Fruit fly (Drosophila melanogaster) Kc167 (cell line): ENCODE measurements around the gene CG32641.

ENCODE experiments used
- Myc ChIP-seq: fragments of >200 bp; optimal IDR thresholded peaks from 2 replicates; lab custom pipeline; 2017; ENCODE audit warnings: missing external identifiers
- Sin3A ChIP-seq: fragments of >200 bp; optimal IDR thresholded peaks from 2 replicates; lab custom pipeline; 2018; ENCODE audit warnings: missing external identifiers
- h ChIP-seq: fragments of >200 bp; optimal IDR thresholded peaks from 3 replicates; lab custom pipeline; 2018; ENCODE audit warnings: missing external identifiers
- insv ChIP-seq: fragments of >200 bp; optimal IDR thresholded peaks from 3 replicates; lab custom pipeline; 2018; ENCODE audit warnings: missing external identifiers
- psq ChIP-seq: fragments of >200 bp; optimal IDR thresholded peaks from 2 replicates; lab custom pipeline; 2017; ENCODE audit warnings: missing external identifiers
- ttk ChIP-seq: sonication (Bioruptor generic); optimal IDR thresholded peaks from 2 replicates; lab custom pipeline; 2017; ENCODE audit warnings: missing external identifiers

The CG32641 gene

DNA sequence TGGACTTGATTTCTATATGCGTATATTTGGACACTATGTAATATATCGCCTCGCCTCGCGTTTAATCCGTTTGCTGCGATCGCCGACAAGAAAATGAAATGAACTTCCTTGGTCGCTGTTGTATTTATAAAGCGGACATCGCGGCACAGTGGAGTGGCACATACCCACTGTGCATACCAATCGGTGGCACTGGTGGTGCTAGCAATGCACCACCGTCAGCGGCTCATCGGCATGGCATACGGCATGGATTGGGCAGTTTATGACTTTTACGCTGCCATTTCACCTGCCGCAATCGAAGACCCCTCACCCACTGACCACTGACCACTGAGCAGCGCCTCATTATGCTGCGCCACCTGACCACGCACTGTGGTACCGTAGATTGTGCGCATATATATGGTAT, 7.5 kb downstream of the CG32641 start, which contains the start of gene CG12723:
Gene CG12723, minus strand, starts transcription at position 101 of the 400 bp plus-strand sequence.
- no peak for TF ChIP-seq Myc
- no peak for TF ChIP-seq psq (lab: Kevin White, UChicago)
- TF ChIP-seq h, result no peak
- TF ChIP-seq Sin3A (lab: Kevin White, UChicago), result no peak
- no peak for TF ChIP-seq ttk (lab: Kevin White, UChicago)
- no peak for TF ChIP-seq insv (lab: Kevin White, UChicago)

DNA sequence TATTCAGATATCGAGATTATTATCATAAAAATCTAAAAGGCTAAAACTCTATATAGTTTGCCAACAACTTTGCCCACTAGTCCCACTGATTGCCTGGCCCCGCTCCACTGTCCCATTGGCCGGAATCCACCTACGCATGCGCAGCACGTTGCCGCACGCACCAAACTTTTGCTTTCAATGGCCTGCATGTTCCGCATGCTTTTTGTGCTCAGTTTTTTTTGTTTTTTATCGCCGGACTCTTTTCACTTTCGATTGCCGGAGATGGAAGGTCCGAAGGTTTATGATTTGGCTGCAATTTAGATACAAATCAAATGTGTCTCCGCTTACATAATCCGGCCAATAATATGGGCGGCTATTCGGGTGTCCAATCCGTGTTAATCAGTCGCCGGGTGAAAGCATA, 8.0 kb downstream of the CG32641 start:
- TF ChIP-seq Sin3A (lab: Kevin White, UChicago), result no peak
- no peak for TF ChIP-seq h
- TF ChIP-seq ttk (lab: Kevin White, UChicago), result no peak
- TF ChIP-seq insv (lab: Kevin White, UChicago), result no peak
- no peak for TF ChIP-seq psq (lab: Kevin White, UChicago)
- no peak for TF ChIP-seq Myc

DNA sequence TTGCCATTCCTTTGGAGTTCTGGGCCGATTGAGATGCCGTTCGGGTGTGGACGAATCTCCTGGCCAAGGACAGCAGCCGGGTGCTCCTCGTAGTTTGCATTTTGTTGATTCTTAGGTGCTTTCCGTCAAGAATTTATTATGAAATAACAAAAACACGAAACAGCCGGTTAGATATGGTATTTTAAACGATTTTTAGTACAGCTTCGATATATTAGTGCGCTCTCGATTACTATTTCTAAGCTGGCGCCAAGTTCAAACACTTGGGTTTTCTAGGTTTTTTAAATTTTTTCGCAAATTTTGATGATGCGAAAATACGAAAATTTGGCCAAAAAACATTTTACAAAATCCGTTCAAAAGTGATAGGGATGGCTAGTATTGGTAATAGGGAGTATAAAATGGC, 10.0 kb downstream of the CG32641 start, which contains the start of gene Coq5:
Gene Coq5, minus strand, starts transcription at position 303 of the 400 bp plus-strand sequence.
- no peak for TF ChIP-seq ttk (lab: Kevin White, UChicago)

DNA sequence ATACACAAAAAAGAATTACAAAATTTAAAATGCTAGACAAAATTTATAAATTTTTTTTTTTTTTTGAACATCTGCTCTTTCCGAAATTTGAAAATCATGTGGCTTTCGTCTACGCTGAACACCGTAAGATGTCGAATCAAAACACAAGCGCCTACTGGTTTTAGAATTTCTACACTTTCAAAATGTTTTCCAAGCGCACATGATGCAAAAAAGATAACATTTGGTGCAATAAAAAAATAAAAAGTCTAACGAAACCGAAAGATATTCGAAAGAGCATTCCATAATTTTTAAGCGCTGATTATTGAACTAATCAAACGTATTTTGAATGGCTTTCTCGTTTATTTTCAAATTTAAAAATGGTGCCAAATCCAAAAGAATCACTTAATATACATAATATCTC, 17.9 kb downstream of the CG32641 start, which contains the start of gene CG44437:
Gene CG44437, minus strand, starts transcription at position 101 of the 400 bp plus-strand sequence.
- TF ChIP-seq ttk (lab: Kevin White, UChicago) (no peak), insv (lab: Kevin White, UChicago) (no peak), Sin3A (lab: Kevin White, UChicago) (no peak), h (no peak), Myc (no peak), psq (lab: Kevin White, UChicago) (no peak)

DNA sequence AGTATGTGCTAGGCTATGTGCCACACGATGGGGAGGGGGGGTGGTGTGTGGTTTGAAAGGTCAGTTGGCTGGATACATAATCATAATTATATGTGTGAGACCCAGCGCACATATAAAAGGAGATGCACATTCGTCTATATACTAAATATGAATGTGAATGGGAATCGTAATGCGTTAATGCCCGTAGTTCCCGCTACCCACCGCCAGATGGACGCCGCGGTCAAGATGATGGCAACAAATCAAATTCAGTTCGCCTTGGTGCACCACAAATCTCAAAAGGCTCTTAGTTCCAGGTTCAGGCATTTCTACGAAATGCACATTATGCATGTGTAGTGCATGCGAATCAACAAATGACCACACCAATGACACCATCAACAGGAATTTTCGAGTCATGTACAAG, 20.4 kb downstream of the CG32641 start:
- TF ChIP-seq h (no peak), ttk (lab: Kevin White, UChicago) (no peak), Sin3A (lab: Kevin White, UChicago) (no peak), Myc (no peak), insv (lab: Kevin White, UChicago) (no peak), psq (lab: Kevin White, UChicago) (no peak)

DNA sequence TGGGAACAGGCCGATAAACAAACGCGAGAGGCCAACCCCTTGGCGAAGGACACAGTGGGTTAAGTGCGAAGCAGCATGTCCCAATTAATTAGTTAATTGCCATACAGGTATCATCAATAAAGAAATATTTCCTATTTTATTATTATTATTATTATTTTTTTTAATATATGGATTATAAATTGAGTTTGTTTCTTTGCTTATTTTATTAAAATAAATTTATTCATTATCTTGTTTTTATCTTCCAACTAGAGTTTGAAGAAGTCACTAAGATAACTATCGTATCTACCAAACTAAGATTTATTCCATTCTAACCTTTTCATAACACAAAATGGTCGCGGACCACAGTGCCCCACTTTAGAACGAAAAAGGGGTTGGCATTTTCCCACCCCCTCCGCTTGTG, 23.8 kb downstream of the CG32641 start:
- TF ChIP-seq h (no peak), Myc (no peak), ttk (lab: Kevin White, UChicago) (no peak), insv (lab: Kevin White, UChicago) (no peak), psq (lab: Kevin White, UChicago) (no peak), Sin3A (lab: Kevin White, UChicago) (no peak)

DNA sequence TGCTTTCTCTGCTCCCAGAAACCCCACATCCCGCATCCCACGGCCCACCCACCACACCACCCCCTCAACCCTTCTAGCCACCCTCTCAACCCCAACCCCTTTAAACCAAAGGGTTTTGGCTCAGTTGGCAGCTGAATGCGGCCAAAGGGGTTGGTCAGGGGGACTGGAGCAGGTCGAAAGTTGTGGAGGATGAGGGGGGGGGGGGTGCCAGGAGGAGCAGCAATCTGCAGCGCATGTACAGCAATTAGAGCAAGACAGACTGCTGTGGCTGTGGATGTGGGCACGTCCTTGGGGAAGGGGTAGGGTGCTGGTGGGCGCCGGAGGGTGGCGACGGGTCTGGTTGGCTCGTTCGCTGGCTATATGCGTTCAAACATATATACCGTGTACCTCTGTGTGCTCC, 24.3 kb downstream of the CG32641 start:
- TF ChIP-seq h (no peak), psq (lab: Kevin White, UChicago) (no peak), ttk (lab: Kevin White, UChicago) (no peak), insv (lab: Kevin White, UChicago) (no peak), Sin3A (lab: Kevin White, UChicago) (no peak), Myc (no peak)

DNA sequence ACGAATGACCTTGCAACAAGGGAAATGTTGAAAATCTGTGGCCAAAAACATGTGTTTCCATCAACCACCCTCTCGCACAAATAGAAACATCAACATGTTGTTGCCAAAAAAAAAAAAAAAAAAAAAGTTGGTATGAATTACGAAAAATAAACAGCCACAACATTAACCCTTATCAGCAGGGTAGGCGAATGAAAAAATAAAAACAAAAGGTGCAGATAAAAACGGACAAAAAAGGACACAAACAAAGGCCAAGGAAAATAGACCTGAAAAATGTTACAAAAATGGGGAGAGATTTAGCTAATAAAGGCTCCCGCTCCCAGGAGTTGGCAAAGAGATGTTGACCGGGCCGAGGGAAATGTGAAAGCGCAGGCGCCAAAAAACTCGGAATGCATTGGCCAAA, 25.1 kb downstream of the CG32641 start:
- TF ChIP-seq insv (lab: Kevin White, UChicago) (no peak), Myc (no peak), ttk (lab: Kevin White, UChicago) (no peak), Sin3A (lab: Kevin White, UChicago) (no peak), psq (lab: Kevin White, UChicago) (no peak), h (no peak)

DNA sequence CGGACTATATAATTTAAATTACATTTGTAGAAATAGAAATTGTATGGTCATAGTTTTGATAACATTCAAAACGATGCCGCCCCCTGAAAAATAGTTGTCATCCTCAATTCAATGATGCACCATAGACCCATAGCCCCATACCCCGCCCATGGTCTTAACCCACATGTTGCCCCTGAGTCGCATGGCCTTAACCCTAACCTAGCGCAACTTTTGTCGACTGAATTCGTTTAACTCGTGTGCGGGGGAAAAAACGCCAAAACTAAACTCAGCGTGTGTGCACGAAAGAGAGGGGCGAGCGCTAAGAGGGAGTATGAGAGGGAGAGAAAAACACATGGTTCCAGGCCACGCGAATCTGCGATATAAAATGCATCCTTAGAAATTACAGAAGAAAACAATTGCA, 26.2 kb downstream of the CG32641 start:
- TF ChIP-seq ttk (lab: Kevin White, UChicago) (no peak), Myc (no peak), psq (lab: Kevin White, UChicago) (no peak), insv (lab: Kevin White, UChicago) (no peak), h (no peak), Sin3A (lab: Kevin White, UChicago) (no peak)

DNA sequence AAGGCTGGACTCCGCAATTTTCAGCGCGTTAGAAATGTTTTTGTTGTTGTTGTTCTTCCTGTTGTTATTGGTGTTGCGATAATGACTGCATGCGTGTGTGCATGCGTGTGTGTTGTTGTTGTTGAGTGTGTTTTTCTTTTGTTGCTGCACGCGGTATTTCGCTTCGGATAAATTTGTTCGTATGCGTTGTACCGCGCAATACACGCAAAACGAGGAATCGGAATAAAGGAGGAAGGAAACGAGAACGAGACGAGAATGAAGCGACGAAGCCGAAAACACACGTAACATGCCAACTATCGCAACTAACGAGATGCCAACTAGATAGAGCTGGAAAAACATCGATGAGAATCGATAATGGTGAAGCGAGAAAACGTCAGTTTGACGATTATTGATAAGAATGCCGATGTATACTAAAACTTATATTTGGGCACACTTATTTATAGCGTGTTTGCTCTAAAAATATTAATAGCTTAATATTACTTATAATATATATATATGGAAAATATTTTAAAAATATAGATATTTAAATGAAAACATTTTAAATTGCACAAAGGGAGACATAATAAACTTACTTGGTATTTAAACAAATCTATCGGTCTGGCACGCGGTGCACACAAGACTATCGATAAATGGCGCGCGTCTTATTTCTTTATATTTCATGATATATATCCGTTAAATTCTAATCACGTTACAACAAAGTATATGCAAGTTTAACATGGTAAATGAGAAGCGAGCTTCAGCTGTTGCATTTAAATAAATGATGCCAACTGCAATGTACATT, 27.3 kb downstream of the CG32641 start, which contains the start of gene sno:
Gene sno, minus strand, starts transcription at position 318 of the 781 bp plus-strand sequence.
- TF ChIP-seq Myc (no peak), Sin3A (lab: Kevin White, UChicago) (no peak), ttk (lab: Kevin White, UChicago) (no peak), h (no peak), insv (lab: Kevin White, UChicago) (no peak), psq (lab: Kevin White, UChicago) (no peak)

DNA sequence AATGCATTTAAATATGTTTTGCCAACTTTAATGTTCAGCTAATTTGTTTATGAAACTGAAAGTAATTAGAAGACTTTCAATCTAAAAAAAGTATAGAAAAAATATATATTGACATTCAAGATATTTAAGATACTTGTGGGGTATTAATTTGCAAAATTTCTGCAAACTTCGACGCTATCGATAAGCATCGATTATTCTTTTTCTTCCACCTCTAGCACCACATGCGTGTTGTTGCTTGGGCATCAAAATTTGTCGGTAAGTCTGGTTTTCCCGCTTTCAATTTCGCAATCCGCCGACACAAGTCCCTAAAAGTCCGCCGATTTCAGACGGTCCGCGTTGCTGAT, 27.8 kb downstream of the CG32641 start, which contains the start of gene REG:
Gene REG, plus strand, starts transcription at position 188 of the 344 bp plus-strand sequence.
- TF ChIP-seq insv (lab: Kevin White, UChicago), result no peak
- TF ChIP-seq Sin3A (lab: Kevin White, UChicago), result no peak
- TF ChIP-seq psq (lab: Kevin White, UChicago), result no peak
- TF ChIP-seq Myc, result no peak
- TF ChIP-seq ttk (lab: Kevin White, UChicago), result no peak
- no peak for TF ChIP-seq h

DNA sequence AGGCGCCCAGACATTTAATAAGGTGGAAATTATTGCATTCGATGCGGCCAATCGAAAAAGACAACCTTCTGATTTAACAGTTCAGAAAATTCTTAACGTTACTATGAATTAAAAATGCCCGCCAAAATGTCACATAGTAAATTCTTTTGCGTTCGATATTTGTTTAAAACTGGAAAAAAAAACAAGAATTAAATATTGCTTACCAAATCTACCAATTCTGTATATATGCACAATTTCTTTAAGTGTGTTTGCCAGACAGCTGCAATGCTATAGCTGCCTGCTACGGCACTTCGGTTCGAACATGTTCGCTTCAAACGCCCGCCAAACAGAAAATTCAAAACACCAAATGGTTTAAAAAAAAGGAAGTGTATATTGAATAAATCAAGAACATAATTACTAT, 29.8 kb downstream of the CG32641 start:
- no peak for TF ChIP-seq insv (lab: Kevin White, UChicago)
- TF ChIP-seq h, result no peak
- TF ChIP-seq ttk (lab: Kevin White, UChicago), result no peak
- no peak for TF ChIP-seq psq (lab: Kevin White, UChicago)
- TF ChIP-seq Sin3A (lab: Kevin White, UChicago), result no peak
- no peak for TF ChIP-seq Myc
